Fruit fly (Drosophila melanogaster): ENCODE measurements around the gene Sc2.

DNA sequence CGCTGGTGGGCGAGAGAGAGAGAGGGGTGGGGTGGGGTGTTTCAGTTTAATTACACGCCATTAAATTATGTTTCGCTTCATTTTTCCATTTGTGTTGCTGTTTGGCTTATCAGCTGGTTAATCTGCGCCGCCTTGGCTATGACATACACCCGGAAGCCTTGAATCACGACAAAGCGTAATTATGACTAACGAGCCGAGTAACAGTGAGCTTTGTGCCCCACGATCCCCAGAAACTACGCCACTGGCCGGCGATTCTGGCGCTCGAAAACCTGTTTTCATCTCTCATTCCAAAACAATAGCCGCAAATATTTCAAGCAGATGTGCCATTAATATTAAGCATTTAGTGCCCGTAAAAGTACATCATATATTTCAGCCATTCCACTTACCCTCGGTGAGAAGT, 48.6 kb downstream of the Sc2 start:
- TF ChIP-seq toe (GFP tag; optimal IDR thresholded peaks at IDR 0.05): no peak
- no peak for TF ChIP-seq CG5204 (GFP tag; optimal IDR thresholded peaks at IDR 0.05)
- no peak for TF ChIP-seq CG7101 (tag; optimal IDR thresholded peaks at IDR 0.05)
- no peak for TF ChIP-seq Clk (GFP tag; optimal IDR thresholded peaks at IDR 0.05)
- no peak for TF ChIP-seq CG11617 (GFP tag; optimal IDR thresholded peaks at IDR 0.05)

Measured in whole organism, adult.